Worm (Caenorhabditis elegans): ENCODE data around the gene meg-1.

DNA sequence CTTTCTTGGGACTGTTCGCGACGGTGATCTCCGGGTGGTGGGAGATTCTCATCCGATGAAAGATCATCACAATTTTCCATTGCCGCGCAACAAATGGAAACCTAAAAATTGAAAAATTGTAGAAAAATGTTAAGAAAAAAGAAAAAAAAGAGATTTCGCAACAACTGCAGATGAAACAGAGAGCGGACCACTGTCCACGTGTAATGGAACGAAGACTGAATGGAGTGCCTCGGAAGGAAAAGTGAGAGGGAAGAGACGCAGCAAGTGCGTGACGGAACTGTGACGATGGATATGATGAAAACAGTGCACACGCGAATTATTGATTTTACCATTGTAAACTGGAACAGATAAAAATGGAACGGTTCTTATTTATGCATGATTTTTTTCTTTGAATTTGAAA is 3.4 kb downstream of the meg-1 start, which contains the start of gene meg-2:
- no peak for TF ChIP-seq nhr-11 (tag; optimal IDR thresholded peaks at IDR 0.05)
- no peak for TF ChIP-seq unc-62 (GFP tag; optimal IDR thresholded peaks at IDR 0.05)
- no peak for TF ChIP-seq dmd-4 (tag; optimal IDR thresholded peaks at IDR 0.05)
- no peak for TF ChIP-seq ztf-4 (tag; optimal IDR thresholded peaks at IDR 0.05)
- TF ChIP-seq snpc-4 (tag; optimal IDR thresholded peaks at IDR 0.05), result no peak
- TF ChIP-seq R02D3.7 (tag; optimal IDR thresholded peaks at IDR 0.05), result no peak
- no peak for TF ChIP-seq lin-13 (GFP tag; optimal IDR thresholded peaks at IDR 0.05)
- no peak for TF ChIP-seq zag-1 (tag; optimal IDR thresholded peaks at IDR 0.05)
- no peak for TF ChIP-seq skn-1 (tag; optimal IDR thresholded peaks at IDR 0.05)
- no peak for TF ChIP-seq elt-1 (tag; optimal IDR thresholded peaks at IDR 0.05)
- no peak for TF ChIP-seq nhr-25 (tag; optimal IDR thresholded peaks at IDR 0.05)
- TF ChIP-seq fos-1 (tag; optimal IDR thresholded peaks at IDR 0.05), result no peak
- no peak for TF ChIP-seq nhr-6 (tag; optimal IDR thresholded peaks at IDR 0.05)
